Worm (Caenorhabditis elegans) whole organism, late embryonic: ENCODE results near the gene ZK470.1.

Source experiments
- ceh-48 ChIP-seq: sonication (generic microtip); optimal IDR thresholded peaks from 2 replicates; lab custom pipeline; 2016; ENCODE audit warnings: missing genetic modification characterization, inconsistent platforms, missing compliant biosample characterization
- eyg-1 ChIP-seq: sonication (generic microtip); optimal IDR thresholded peaks from 2 replicates; lab custom pipeline; 2016; ENCODE audit warnings: missing genotype, missing genetic modification characterization, missing compliant biosample characterization
- pat-9 ChIP-seq: fragments of 200-800 bp; sonication (Bioruptor generic); optimal IDR thresholded peaks from 2 replicates; lab custom pipeline; 2018; ENCODE audit warnings: mild to moderate bottlenecking, missing genetic modification characterization, moderate library complexity, missing compliant biosample characterization
- pqm-1 ChIP-seq: sonication (generic microtip); optimal IDR thresholded peaks from 2 replicates; lab custom pipeline; 2016; ENCODE audit warnings: missing genetic modification characterization, missing compliant biosample characterization
- sox-2 ChIP-seq: fragments of 200-800 bp; sonication (Bioruptor generic); IDR thresholded peaks from 2 replicates; pipeline ENCODE4 v1.3.6; 2022; ENCODE audit warnings: missing genetic modification reagents, missing genetic modification characterization, missing compliant biosample characterization
- tbx-2 ChIP-seq: sonication (generic microtip); optimal IDR thresholded peaks from 2 replicates; lab custom pipeline; 2016; ENCODE audit warnings: missing genetic modification characterization, missing compliant biosample characterization
- tbx-7 ChIP-seq: sonication (generic microtip); optimal IDR thresholded peaks from 2 replicates; lab custom pipeline; 2016; ENCODE audit warnings: missing genotype, missing genetic modification characterization, missing compliant biosample characterization
- ztf-16 ChIP-seq: sonication (generic microtip); optimal IDR thresholded peaks from 2 replicates; lab custom pipeline; 2017; ENCODE audit warnings: missing genetic modification characterization, missing compliant biosample characterization

- TF ChIP-seq tbx-7: no peak
- TF ChIP-seq tbx-2 (tag; lab: Kevin White, UChicago): no peak
- no peak for TF ChIP-seq pqm-1 (tag; lab: Kevin White, UChicago)
- no peak for TF ChIP-seq ceh-48 (tag; lab: Kevin White, UChicago)
- no peak for TF ChIP-seq eyg-1 (tag; lab: Kevin White, UChicago)
- TF ChIP-seq ztf-16 (tag; lab: Kevin White, UChicago): no peak
- no peak for TF ChIP-seq pat-9 (tag; lab: Kevin White, UChicago)
- TF ChIP-seq sox-2 (GFP tag; lab: Robert Waterston, UW): no peak
Observed at ce11 chrX:4140755-4141417, 22.6 kb upstream of the ZK470.1 start.
